Worm (Caenorhabditis elegans) whole organism, mixed stage, embryonic: ENCODE results near the gene srbc-17.

ENCODE experiments used
- M03D4.4 ChIP-seq: sonication (generic microtip); optimal IDR thresholded peaks from 2 replicates; lab custom pipeline; 2017; ENCODE audit warnings: mild to moderate bottlenecking, missing genetic modification characterization, missing compliant biosample characterization
- ceh-39 ChIP-seq: fragments of 150-350 bp; optimal IDR thresholded peaks from 2 replicates; lab custom pipeline; 2014; ENCODE audit warnings: missing biosample characterization, missing genetic modification characterization
- ceh-43 ChIP-seq: fragments of 200-800 bp; sonication (Bioruptor generic); optimal IDR thresholded peaks from 2 replicates; lab custom pipeline; 2018; ENCODE audit warnings: mild to moderate bottlenecking, missing genetic modification characterization, moderate library complexity, missing compliant biosample characterization
- ceh-83 ChIP-seq: fragments of 200-800 bp; sonication (Bioruptor generic); optimal IDR thresholded peaks from 2 replicates; lab custom pipeline; 2018; ENCODE audit warnings: mild to moderate bottlenecking, missing genetic modification characterization, missing compliant biosample characterization
- ces-1 ChIP-seq: fragments of 150-350 bp; optimal IDR thresholded peaks from 2 replicates; lab custom pipeline; 2014; ENCODE audit warnings: missing biosample characterization, missing genetic modification reagents, missing genetic modification characterization
- cnd-1 ChIP-seq: fragments of 200-800 bp; sonication (Bioruptor generic); optimal IDR thresholded peaks from 2 replicates; lab custom pipeline; 2018; ENCODE audit warnings: mild to moderate bottlenecking, missing genetic modification characterization, missing compliant biosample characterization
- drap-1 ChIP-seq: fragments of 200-800 bp; sonication (Bioruptor generic); optimal IDR thresholded peaks from 3 replicates; lab custom pipeline; 2018; ENCODE audit warnings: mild to moderate bottlenecking, missing genetic modification characterization, missing compliant biosample characterization
- elt-3 ChIP-seq: fragments of 150-350 bp; optimal IDR thresholded peaks from 2 replicates; lab custom pipeline; 2014; ENCODE audit warnings: missing biosample characterization, missing genetic modification characterization
- flh-1 ChIP-seq: fragments of 200-800 bp; sonication (Bioruptor generic); optimal IDR thresholded peaks from 2 replicates; lab custom pipeline; 2018; ENCODE audit warnings: mild to moderate bottlenecking, missing genetic modification characterization, moderate library complexity, missing compliant biosample characterization
- ham-2 ChIP-seq: fragments of 200-800 bp; sonication (Bioruptor generic); optimal IDR thresholded peaks from 2 replicates; lab custom pipeline; 2018; ENCODE audit warnings: mild to moderate bottlenecking, missing genetic modification characterization, missing compliant biosample characterization
- lin-13 ChIP-seq: fragments of 150-350 bp; optimal IDR thresholded peaks from 2 replicates; lab custom pipeline; 2014; ENCODE audit warnings: missing biosample characterization, missing genetic modification characterization
- lin-32 ChIP-seq: fragments of 200-800 bp; sonication (Bioruptor generic); optimal IDR thresholded peaks from 2 replicates; lab custom pipeline; 2018; ENCODE audit warnings: mild to moderate bottlenecking, missing genetic modification characterization, missing compliant biosample characterization
- mab-5 ChIP-seq: fragments of 150-350 bp; optimal IDR thresholded peaks from 2 replicates; lab custom pipeline; 2014; ENCODE audit warnings: missing biosample characterization, missing genetic modification characterization
- mep-1 ChIP-seq: fragments of 150-350 bp; optimal IDR thresholded peaks from 2 replicates; lab custom pipeline; 2017; ENCODE audit warnings: missing biosample characterization, missing genetic modification reagents, missing genetic modification characterization, inconsistent platforms
- mls-2 ChIP-seq: sonication (generic microtip); optimal IDR thresholded peaks from 2 replicates; lab custom pipeline; 2016; ENCODE audit warnings: mild to moderate bottlenecking, missing genetic modification characterization, moderate library complexity, missing compliant biosample characterization
- nhr-2 ChIP-seq: fragments of 150-350 bp; optimal IDR thresholded peaks from 2 replicates; lab custom pipeline; 2014; ENCODE audit warnings: missing biosample characterization, missing genetic modification characterization
- nhr-237 ChIP-seq: fragments of 150-350 bp; optimal IDR thresholded peaks from 2 replicates; lab custom pipeline; 2014; ENCODE audit warnings: missing biosample characterization, missing genetic modification characterization
- nhr-28 ChIP-seq: fragments of 150-350 bp; optimal IDR thresholded peaks from 2 replicates; lab custom pipeline; 2014; ENCODE audit warnings: missing biosample characterization, missing genetic modification characterization
- nhr-76 ChIP-seq: sonication (generic microtip); optimal IDR thresholded peaks from 2 replicates; lab custom pipeline; 2017; ENCODE audit warnings: missing biosample characterization, missing genetic modification characterization
- pha-4 ChIP-seq: fragments of 150-350 bp; optimal IDR thresholded peaks from 2 replicates; lab custom pipeline; 2018; ENCODE audit warnings: missing biosample characterization, missing genetic modification reagents, missing genetic modification characterization
- sem-2 ChIP-seq: fragments of 200-800 bp; sonication (Bioruptor generic); optimal IDR thresholded peaks from 2 replicates; lab custom pipeline; 2018; ENCODE audit warnings: mild to moderate bottlenecking, missing genetic modification characterization, missing compliant biosample characterization
- sptf-1 ChIP-seq: sonication (generic microtip); optimal IDR thresholded peaks from 2 replicates; lab custom pipeline; 2017; ENCODE audit warnings: mild to moderate bottlenecking, missing genetic modification characterization, moderate library complexity, missing compliant biosample characterization
- tbx-8 ChIP-seq: fragments of 200-800 bp; sonication (Bioruptor generic); optimal IDR thresholded peaks from 2 replicates; lab custom pipeline; 2018; ENCODE audit warnings: mild to moderate bottlenecking, missing genetic modification characterization, moderate library complexity, missing compliant biosample characterization
- unc-120 ChIP-seq: sonication (generic microtip); optimal IDR thresholded peaks from 2 replicates; lab custom pipeline; 2017; ENCODE audit warnings: missing genetic modification characterization, missing compliant biosample characterization; ENCODE audit not compliant: poor library complexity, severe bottlenecking
- unc-39 ChIP-seq: fragments of 150-350 bp; optimal IDR thresholded peaks from 2 replicates; lab custom pipeline; 2014; ENCODE audit warnings: missing biosample characterization, missing genetic modification characterization
- unc-62 ChIP-seq: fragments of 150-350 bp; optimal IDR thresholded peaks from 2 replicates; lab custom pipeline; 2014; ENCODE audit warnings: missing biosample characterization, missing genetic modification reagents, missing genetic modification characterization
- zip-8 ChIP-seq: fragments of 150-350 bp; optimal IDR thresholded peaks from 2 replicates; lab custom pipeline; 2014; ENCODE audit warnings: missing biosample characterization, missing genetic modification characterization
- ztf-11 ChIP-seq: fragments of 150-350 bp; optimal IDR thresholded peaks from 2 replicates; lab custom pipeline; 2014; ENCODE audit warnings: missing biosample characterization, missing genetic modification characterization

The srbc-17 gene

ce11 chrV:2156830-2157229, 20.7 kb upstream of the srbc-17 start, which contains the start of gene srbc-22:
srbc-22 (plus strand) TSS chrV:2157130.
- peak; percentile 23 for TF ChIP-seq zip-8 (tag; lab: Kevin White, UChicago)
- no peak for TF ChIP-seq lin-32 (GFP tag; lab: Kevin White, UChicago)
- no peak for TF ChIP-seq ces-1 (GFP tag; lab: Kevin White, UChicago)
- no peak for TF ChIP-seq unc-120 (tag; lab: Kevin White, UChicago)
- no peak for TF ChIP-seq nhr-76 (tag; lab: Kevin White, UChicago)
- no peak for TF ChIP-seq cnd-1 (tag; lab: Kevin White, UChicago)
- no peak for TF ChIP-seq flh-1

- TF ChIP-seq unc-39 (tag; lab: Kevin White, UChicago) (no peak), mep-1 (tag; lab: Kevin White, UChicago) (no peak), cnd-1 (tag; lab: Kevin White, UChicago) (no peak), drap-1 (GFP tag; lab: Kevin White, UChicago) (no peak)
- TF ChIP-seq, all 35 proteins: peak for 0
These were observed 18.2 kb upstream of the srbc-17 start, which contains the start of gene C45H4.14 for ce11 chrV:2159331-2159730. C45H4.14 (minus strand) TSS chrV:2159431.

ce11 chrV:2163735-2164134, 13.8 kb upstream of the srbc-17 start, which contains the start of gene str-255:
str-255 (minus strand) TSS chrV:2163835.
- no peak for TF ChIP-seq zip-8 (tag; lab: Kevin White, UChicago)
- TF ChIP-seq mep-1 (tag; lab: Kevin White, UChicago): no peak
- TF ChIP-seq nhr-28: no peak
- no peak for TF ChIP-seq elt-3 (tag; lab: Kevin White, UChicago)
- no peak for TF ChIP-seq mls-2 (tag; lab: Kevin White, UChicago)
- no peak for TF ChIP-seq nhr-76 (tag; lab: Kevin White, UChicago)
- no peak for TF ChIP-seq M03D4.4 (tag; lab: Kevin White, UChicago)
- TF ChIP-seq tbx-8 (GFP tag; lab: Kevin White, UChicago): no peak
- TF ChIP-seq lin-32 (GFP tag; lab: Kevin White, UChicago): no peak
- no peak for TF ChIP-seq ces-1 (GFP tag; lab: Kevin White, UChicago)
- TF ChIP-seq lin-13 (tag; lab: Kevin White, UChicago): no peak
- no peak for TF ChIP-seq ceh-39 (tag; lab: Kevin White, UChicago)
- no peak for TF ChIP-seq ceh-83 (GFP tag; lab: Kevin White, UChicago)
- no peak for TF ChIP-seq ceh-43
- TF ChIP-seq ham-2 (GFP tag; lab: Kevin White, UChicago): no peak
- no peak for TF ChIP-seq drap-1 (GFP tag; lab: Kevin White, UChicago)

ce11 chrV:2166679-2167078, 10.8 kb upstream of the srbc-17 start, which contains the start of gene srbc-19:
srbc-19 (minus strand) TSS chrV:2166779.
- no peak for TF ChIP-seq mab-5 (tag; lab: Kevin White, UChicago)
- TF ChIP-seq, all 35 proteins: peak for 0

ce11 chrV:2174465-2174864, 3.0 kb upstream of the srbc-17 start:
- TF ChIP-seq unc-39 (tag; lab: Kevin White, UChicago) (no peak), mep-1 (tag; lab: Kevin White, UChicago) (no peak), flh-1 (no peak), mls-2 (tag; lab: Kevin White, UChicago) (no peak), pha-4 (tag; lab: Kevin White, UChicago) (no peak), sptf-1 (tag; lab: Kevin White, UChicago) (no peak), ceh-43 (no peak), ztf-11 (no peak), zip-8 (tag; lab: Kevin White, UChicago) (no peak), M03D4.4 (tag; lab: Kevin White, UChicago) (no peak), lin-13 (tag; lab: Kevin White, UChicago) (no peak), nhr-237 (tag; lab: Kevin White, UChicago) (no peak)

ce11 chrV:2175242-2175641, 2.3 kb upstream of the srbc-17 start, which contains the start of gene C45H4.18:
C45H4.18 (plus strand) TSS chrV:2175542.
- no peak for TF ChIP-seq nhr-76 (tag; lab: Kevin White, UChicago)
- no peak for TF ChIP-seq ztf-11
- no peak for TF ChIP-seq ham-2 (GFP tag; lab: Kevin White, UChicago)
- no peak for TF ChIP-seq unc-62 (GFP tag; lab: Kevin White, UChicago)
- TF ChIP-seq mls-2 (tag; lab: Kevin White, UChicago): no peak
- no peak for TF ChIP-seq sem-2 (GFP tag; lab: Kevin White, UChicago)
- no peak for TF ChIP-seq tbx-8 (GFP tag; lab: Kevin White, UChicago)
- no peak for TF ChIP-seq cnd-1 (tag; lab: Kevin White, UChicago)
- TF ChIP-seq lin-13 (tag; lab: Kevin White, UChicago): no peak
- TF ChIP-seq ceh-39 (tag; lab: Kevin White, UChicago): no peak
- TF ChIP-seq ceh-83 (GFP tag; lab: Kevin White, UChicago): no peak
- no peak for TF ChIP-seq flh-1
- no peak for TF ChIP-seq M03D4.4 (tag; lab: Kevin White, UChicago)
- no peak for TF ChIP-seq nhr-2 (tag; lab: Kevin White, UChicago)
- no peak for TF ChIP-seq ces-1 (GFP tag; lab: Kevin White, UChicago)
